Fruit fly (Drosophila melanogaster) whole organism, prepupa: ENCODE data around the gene cbt.

Experiments used
- Blimp-1 ChIP-seq: fragments of 200-800 bp; sonication (Bioruptor generic); optimal IDR thresholded peaks from 3 replicates; lab custom pipeline; 2017; ENCODE audit warnings: missing biosample characterization, missing genetic modification characterization, mild to moderate bottlenecking, moderate library complexity, missing genetic modification reagents
- CG10631 ChIP-seq: fragments of 200-800 bp; sonication (Bioruptor generic); optimal IDR thresholded peaks from 2 replicates; lab custom pipeline; 2016; ENCODE audit warnings: missing biosample characterization, missing genetic modification characterization
- CG10669 ChIP-seq: fragments of 200-800 bp; sonication (Bioruptor generic); optimal IDR thresholded peaks from 3 replicates; lab custom pipeline; 2018; ENCODE audit warnings: missing biosample characterization, mild to moderate bottlenecking, missing genetic modification characterization, moderate library complexity
- CG11294 ChIP-seq: fragments of 200-800 bp; sonication (Bioruptor generic); IDR thresholded peaks from 2 replicates; pipeline ENCODE4 v1.3.6; 2022; ENCODE audit warnings: missing biosample characterization, missing genetic modification characterization
- CG11762 ChIP-seq: fragments of 200-800 bp; sonication (Bioruptor generic); optimal IDR thresholded peaks from 3 replicates; lab custom pipeline; 2016; ENCODE audit warnings: missing biosample characterization, missing genetic modification characterization; ENCODE audit not compliant: insufficient read depth
- CG11902 ChIP-seq: fragments of 200-800 bp; sonication (Bioruptor generic); optimal IDR thresholded peaks from 3 replicates; lab custom pipeline; 2016; ENCODE audit warnings: missing biosample characterization, missing genetic modification characterization
- CG15336 ChIP-seq: fragments of 200-800 bp; sonication (Bioruptor generic); IDR thresholded peaks from 2 replicates; pipeline ENCODE4 v1.3.6; 2022; ENCODE audit warnings: missing biosample characterization, missing genetic modification characterization
- CG1621 ChIP-seq: fragments of 200-800 bp; sonication (Bioruptor generic); optimal IDR thresholded peaks from 3 replicates; lab custom pipeline; 2018; ENCODE audit warnings: missing biosample characterization, mild to moderate bottlenecking, missing genetic modification characterization
- CG16779 ChIP-seq: fragments of 200-800 bp; sonication (Bioruptor generic); optimal IDR thresholded peaks from 3 replicates; lab custom pipeline; 2017; ENCODE audit warnings: missing biosample characterization, mild to moderate bottlenecking, missing genetic modification characterization
- CG3032 ChIP-seq: fragments of 200-800 bp; optimal IDR thresholded peaks from 2 replicates; lab custom pipeline; 2019; ENCODE audit warnings: missing biosample characterization, mild to moderate bottlenecking, missing genetic modification characterization, moderate library complexity
- CG31627 ChIP-seq: fragments of 200-800 bp; sonication (Bioruptor generic); optimal IDR thresholded peaks from 3 replicates; lab custom pipeline; 2016; ENCODE audit warnings: missing biosample characterization, missing genetic modification characterization
- CG32006 ChIP-seq: fragments of 200-800 bp; sonication (Bioruptor generic); optimal IDR thresholded peaks from 3 replicates; lab custom pipeline; 2017; ENCODE audit warnings: missing biosample characterization, mild to moderate bottlenecking, missing genetic modification characterization
- CG34406 ChIP-seq: fragments of 200-800 bp; sonication (Bioruptor generic); optimal IDR thresholded peaks from 3 replicates; lab custom pipeline; 2016; ENCODE audit warnings: missing biosample characterization, missing genetic modification characterization
- CG3919 ChIP-seq: fragments of 200-800 bp; sonication (Bioruptor generic); optimal IDR thresholded peaks from 3 replicates; lab custom pipeline; 2016; ENCODE audit warnings: missing biosample characterization, missing genetic modification characterization
- CG4318 ChIP-seq: fragments of 200-800 bp; sonication (Bioruptor generic); optimal IDR thresholded peaks from 3 replicates; lab custom pipeline; 2017; ENCODE audit warnings: missing biosample characterization, mild to moderate bottlenecking, missing genetic modification characterization
- CG6163 ChIP-seq: fragments of 200-800 bp; sonication (Bioruptor generic); IDR thresholded peaks from 3 replicates; pipeline ENCODE4 v1.3.6; 2022; ENCODE audit warnings: missing biosample characterization, missing genetic modification characterization
- CG6276 ChIP-seq: fragments of 200-800 bp; sonication (Bioruptor generic); optimal IDR thresholded peaks from 2 replicates; lab custom pipeline; 2017; ENCODE audit warnings: missing biosample characterization, mild to moderate bottlenecking, missing genetic modification characterization
- CG6792 ChIP-seq: fragments of 200-800 bp; sonication (Bioruptor generic); optimal IDR thresholded peaks from 3 replicates; lab custom pipeline; 2016; ENCODE audit warnings: missing biosample characterization, missing genetic modification characterization
- CG6808 ChIP-seq: fragments of 200-800 bp; sonication (Bioruptor generic); optimal IDR thresholded peaks from 3 replicates; lab custom pipeline; 2017; ENCODE audit warnings: missing biosample characterization, missing genetic modification characterization, mild to moderate bottlenecking, moderate library complexity, missing genetic modification reagents
- CG6854 ChIP-seq: fragments of 200-800 bp; sonication (Bioruptor generic); optimal IDR thresholded peaks from 2 replicates; lab custom pipeline; 2017; ENCODE audit warnings: missing biosample characterization, mild to moderate bottlenecking, missing genetic modification characterization
- CG7368 ChIP-seq: fragments of 200-800 bp; sonication (Bioruptor generic); optimal IDR thresholded peaks from 3 replicates; lab custom pipeline; 2016; ENCODE audit warnings: missing biosample characterization, missing genetic modification characterization
- CG8119 ChIP-seq: fragments of 200-800 bp; sonication (Bioruptor generic); IDR thresholded peaks from 3 replicates; pipeline ENCODE4 v1.3.6; 2022; ENCODE audit warnings: missing biosample characterization, missing genetic modification characterization
- CG8319 ChIP-seq: fragments of 200-800 bp; sonication (Bioruptor generic); optimal IDR thresholded peaks from 3 replicates; lab custom pipeline; 2016; ENCODE audit warnings: missing biosample characterization, missing genetic modification characterization
- CG9139 ChIP-seq: fragments of 200-800 bp; sonication (Bioruptor generic); optimal IDR thresholded peaks from 3 replicates; lab custom pipeline; 2017; ENCODE audit warnings: missing biosample characterization, mild to moderate bottlenecking, missing genetic modification characterization
- Eip75B ChIP-seq: fragments of 200-800 bp; sonication (Bioruptor generic); optimal IDR thresholded peaks from 3 replicates; lab custom pipeline; 2016; ENCODE audit warnings: missing biosample characterization, missing genetic modification characterization
- Eip78C ChIP-seq: fragments of 200-800 bp; sonication (Bioruptor generic); peaks from one replicate; lab custom pipeline; 2016; ENCODE audit warnings: missing biosample characterization, missing genetic modification characterization
- Ets21C ChIP-seq: fragments of 200-800 bp; sonication (Bioruptor generic); optimal IDR thresholded peaks from 3 replicates; lab custom pipeline; 2016; ENCODE audit warnings: missing biosample characterization, missing genetic modification characterization
- Ets96B ChIP-seq: fragments of 200-800 bp; optimal IDR thresholded peaks from 2 replicates; lab custom pipeline; 2019; ENCODE audit warnings: missing biosample characterization, mild to moderate bottlenecking, missing genetic modification characterization, moderate library complexity
- Hr39 ChIP-seq: fragments of 200-800 bp; sonication (Bioruptor generic); optimal IDR thresholded peaks from 2 replicates; lab custom pipeline; 2016; ENCODE audit warnings: missing biosample characterization, missing genetic modification characterization
- Hr4 ChIP-seq: fragments of 200-800 bp; sonication (Bioruptor generic); optimal IDR thresholded peaks from 3 replicates; lab custom pipeline; 2016; ENCODE audit warnings: missing biosample characterization, missing genetic modification characterization
- Lpt ChIP-seq: fragments of 200-800 bp; sonication (Bioruptor generic); optimal IDR thresholded peaks from 3 replicates; lab custom pipeline; 2016; ENCODE audit warnings: missing biosample characterization, missing genetic modification characterization
- Met ChIP-seq: fragments of 200-800 bp; sonication (Bioruptor generic); optimal IDR thresholded peaks from 3 replicates; lab custom pipeline; 2016; ENCODE audit warnings: missing biosample characterization, missing genetic modification characterization
- OdsH ChIP-seq: fragments of 200-800 bp; sonication (Bioruptor generic); optimal IDR thresholded peaks from 3 replicates; lab custom pipeline; 2016; ENCODE audit warnings: missing biosample characterization, missing genetic modification characterization
- Smox ChIP-seq: fragments of 200-800 bp; sonication (Bioruptor generic); optimal IDR thresholded peaks from 3 replicates; lab custom pipeline; 2016; ENCODE audit warnings: missing biosample characterization, missing genetic modification characterization
- Sox14 ChIP-seq: fragments of 200-800 bp; sonication (Bioruptor generic); optimal IDR thresholded peaks from 3 replicates; lab custom pipeline; 2016; ENCODE audit warnings: missing biosample characterization, missing genetic modification characterization
- Sox15 ChIP-seq: fragments of 200-800 bp; sonication (Bioruptor generic); optimal IDR thresholded peaks from 3 replicates; lab custom pipeline; 2016; ENCODE audit warnings: missing biosample characterization, missing genetic modification characterization
- achi ChIP-seq: fragments of 200-800 bp; sonication (Bioruptor generic); optimal IDR thresholded peaks from 3 replicates; lab custom pipeline; 2016; ENCODE audit warnings: missing biosample characterization, missing genetic modification characterization
- acj6 ChIP-seq: fragments of 200-800 bp; sonication (Bioruptor generic); optimal IDR thresholded peaks from 3 replicates; lab custom pipeline; 2016; ENCODE audit warnings: missing biosample characterization, missing genetic modification characterization
- dac ChIP-seq: fragments of 200-800 bp; sonication (Bioruptor generic); optimal IDR thresholded peaks from 2 replicates; lab custom pipeline; 2017; ENCODE audit warnings: missing biosample characterization, mild to moderate bottlenecking, missing genetic modification characterization
- eg ChIP-seq: fragments of 200-800 bp; sonication (Bioruptor generic); IDR thresholded peaks from 3 replicates; pipeline ENCODE4 v1.3.6; 2022; ENCODE audit warnings: missing biosample characterization, missing genetic modification characterization
- fd59A ChIP-seq: fragments of 200-800 bp; sonication (Bioruptor generic); optimal IDR thresholded peaks from 2 replicates; lab custom pipeline; 2017; ENCODE audit warnings: missing biosample characterization, mild to moderate bottlenecking, missing genetic modification characterization, missing genetic modification reagents
- fd85E ChIP-seq: fragments of 200-800 bp; sonication (Bioruptor generic); optimal IDR thresholded peaks from 3 replicates; lab custom pipeline; 2016; ENCODE audit warnings: missing biosample characterization, missing genetic modification characterization
- fkh ChIP-seq: fragments of 200-800 bp; sonication (Bioruptor generic); optimal IDR thresholded peaks from 3 replicates; lab custom pipeline; 2017; ENCODE audit warnings: missing biosample characterization, mild to moderate bottlenecking, missing genetic modification characterization, moderate library complexity
- lz ChIP-seq: fragments of 200-800 bp; sonication (Bioruptor generic); optimal IDR thresholded peaks from 3 replicates; lab custom pipeline; 2016; ENCODE audit warnings: missing biosample characterization, missing genetic modification characterization
- net ChIP-seq: fragments of 200-800 bp; sonication (Bioruptor generic); optimal IDR thresholded peaks from 3 replicates; lab custom pipeline; 2016; ENCODE audit warnings: missing biosample characterization, missing genetic modification characterization
- pdm3 ChIP-seq: fragments of 200-800 bp; sonication (Bioruptor generic); optimal IDR thresholded peaks from 3 replicates; lab custom pipeline; 2016; ENCODE audit warnings: missing biosample characterization, missing genetic modification characterization
- salr ChIP-seq, 2 experiments: fragments of 200-800 bp; sonication (Bioruptor generic); optimal IDR thresholded peaks; 3 replicates each; lab custom pipeline; 2016 to 2018; ENCODE audit warnings: missing biosample characterization in 2 of 2, missing genetic modification characterization in 2 of 2, mild to moderate bottlenecking in 1 of 2
- spab ChIP-seq: fragments of 200-800 bp; sonication (Bioruptor generic); optimal IDR thresholded peaks from 2 replicates; lab custom pipeline; 2017; ENCODE audit warnings: missing biosample characterization, mild to moderate bottlenecking, missing genetic modification characterization, missing genetic modification reagents
- ss ChIP-seq, 2 experiments: fragments of 200-800 bp; sonication (Bioruptor generic); optimal IDR thresholded peaks; 2 replicates in 1 of 2; 3 replicates in 1 of 2; lab custom pipeline; 2017 to 2018; ENCODE audit warnings: mild to moderate bottlenecking in 2 of 2, missing biosample characterization in 2 of 2, missing genetic modification characterization in 2 of 2, moderate library complexity in 1 of 2
- topi ChIP-seq: fragments of 200-800 bp; sonication (Bioruptor generic); optimal IDR thresholded peaks from 3 replicates; lab custom pipeline; 2016; ENCODE audit warnings: missing biosample characterization, missing genetic modification characterization
- vri ChIP-seq: fragments of 200-800 bp; sonication (Bioruptor generic); optimal IDR thresholded peaks from 3 replicates; lab custom pipeline; 2016; ENCODE audit warnings: missing biosample characterization, mild to moderate bottlenecking, missing genetic modification characterization

Gene cbt

DNA sequence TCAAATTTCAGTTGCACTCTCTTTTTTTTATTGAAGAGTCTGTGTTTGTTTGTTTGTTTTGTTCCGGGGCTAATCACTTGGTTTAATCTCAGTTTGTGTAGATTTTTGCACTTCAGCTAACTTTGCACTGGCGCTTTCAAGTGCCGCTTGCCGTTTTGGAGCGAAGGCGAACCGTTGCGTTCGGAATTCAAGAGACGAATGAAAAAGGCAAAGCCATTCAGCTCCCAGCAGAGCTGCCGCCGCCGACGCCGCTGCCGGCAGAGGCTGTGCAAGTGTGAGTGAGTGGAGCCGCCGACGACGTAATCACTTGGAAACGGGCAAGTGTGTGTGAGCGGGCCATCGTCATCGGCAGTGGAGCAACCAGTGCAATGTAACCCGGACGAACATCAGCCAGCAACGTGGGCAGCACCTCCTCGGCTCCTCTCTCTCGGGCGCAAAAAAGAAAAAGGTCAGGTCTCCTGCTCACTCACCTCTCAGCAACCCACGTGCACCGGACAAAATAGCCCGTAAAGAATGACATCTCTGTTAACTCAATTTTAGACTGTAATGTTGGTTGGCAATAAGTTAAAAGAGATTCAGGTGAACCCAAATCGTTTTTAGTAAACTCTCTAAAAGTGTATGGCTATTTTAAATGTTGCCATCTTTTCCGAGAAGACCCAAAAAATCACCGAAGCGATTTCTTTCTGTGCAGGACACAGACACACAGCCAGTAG lies at the start of gene cbt:
Gene cbt (minus strand): TSS at position 206 of the 713 bp plus-strand sequence.
- peak; percentile 99 for TF ChIP-seq pdm3
- TF ChIP-seq CG6854 (GFP tag; lab: Kevin White, UChicago), result peak; percentile 84
- no peak for TF ChIP-seq CG6163 (GFP tag; lab: Robert Waterston, UW)
- TF ChIP-seq Eip75B (GFP tag; lab: Kevin White, UChicago), result peak; percentile 99
- peak; percentile 98 for TF ChIP-seq net
- TF ChIP-seq CG6276 (GFP tag; lab: Kevin White, UChicago), result peak; percentile 97
- TF ChIP-seq Lpt (GFP tag; lab: Kevin White, UChicago), result peak; percentile 99
- TF ChIP-seq fkh (GFP tag; lab: Kevin White, UChicago), result peak; percentile 50
- peak; percentile 98 for TF ChIP-seq Hr39 (GFP tag; lab: Kevin White, UChicago)
- no peak for TF ChIP-seq CG11294
- TF ChIP-seq CG10631, result peak; percentile 99
- TF ChIP-seq CG6808 (GFP tag; lab: Kevin White, UChicago), result peak; percentile 96
- TF ChIP-seq vri, result peak; percentile 96
- peak; percentile 99 for TF ChIP-seq Hr4 (GFP tag; lab: Kevin White, UChicago)
- peak; percentile 98 for TF ChIP-seq Ets96B
- peak; percentile 97 for TF ChIP-seq dac (GFP tag; lab: Kevin White, UChicago)
- peak; percentile 97 for TF ChIP-seq CG11762 (GFP tag; lab: Kevin White, UChicago)
- TF ChIP-seq acj6 (GFP tag; lab: Kevin White, UChicago), result peak; percentile 99
- TF ChIP-seq lz (GFP tag; lab: Kevin White, UChicago), result peak; percentile 98
- TF ChIP-seq CG3032 (tag; lab: Kevin White, UChicago), result peak; percentile 98
- TF ChIP-seq CG4318 (GFP tag; lab: Kevin White, UChicago), result peak; percentile 98
- TF ChIP-seq Sox14 (GFP tag; lab: Kevin White, UChicago), result peak; percentile 99
- TF ChIP-seq Smox (GFP tag; lab: Kevin White, UChicago), result peak; percentile 97
- peak; percentile 99 for TF ChIP-seq CG7368 (GFP tag; lab: Kevin White, UChicago)
- peak; percentile 98 for TF ChIP-seq fd59A
- TF ChIP-seq topi (GFP tag; lab: Kevin White, UChicago), result peak; percentile 97
- peak; percentile 98 for TF ChIP-seq CG16779
- TF ChIP-seq CG1621 (tag; lab: Kevin White, UChicago), result peak; percentile 98
- TF ChIP-seq achi, result peak; percentile 98
- peak; percentile 89 for TF ChIP-seq CG9139
- TF ChIP-seq OdsH (GFP tag; lab: Kevin White, UChicago), result peak; percentile 99
- TF ChIP-seq Eip78C (GFP tag; lab: Kevin White, UChicago), result peak; percentile 100
- TF ChIP-seq Blimp-1 (GFP tag; lab: Kevin White, UChicago), result peak; percentile 84
- peak; percentile 98 for TF ChIP-seq CG31627 (GFP tag; lab: Kevin White, UChicago)
- peak; percentile 99 for TF ChIP-seq CG3919
- TF ChIP-seq CG10669 (GFP tag; lab: Kevin White, UChicago), result peak; percentile 98
- peak; percentile 97 for TF ChIP-seq CG11902 (GFP tag; lab: Kevin White, UChicago)
- peak; percentile 99 for TF ChIP-seq CG32006
- TF ChIP-seq CG8119 (GFP tag; lab: Robert Waterston, UW), result no peak
- peak; percentile 95 for TF ChIP-seq CG8319 (GFP tag; lab: Kevin White, UChicago)
- TF ChIP-seq CG34406 (GFP tag; lab: Kevin White, UChicago), result peak; percentile 98
- peak; percentile 96 for TF ChIP-seq ss (GFP tag; optimal IDR thresholded peaks at IDR 0.05; lab: Kevin White, UChicago)
- peak; percentile 99 for TF ChIP-seq CG6792 (GFP tag; lab: Kevin White, UChicago)
- TF ChIP-seq Met (GFP tag; lab: Kevin White, UChicago), result peak; percentile 97
- peak; percentile 97 for TF ChIP-seq Sox15 (GFP tag; lab: Kevin White, UChicago)
- peak; percentile 97 for TF ChIP-seq spab
- TF ChIP-seq eg (GFP tag; lab: Robert Waterston, UW), result no peak
- TF ChIP-seq fd85E (GFP tag; lab: Kevin White, UChicago), result peak; percentile 89
- TF ChIP-seq salr (GFP tag; optimal IDR thresholded peaks at IDR 0.05; lab: Kevin White, UChicago), result peak; percentile 97 to 98
- TF ChIP-seq CG15336 (GFP tag; lab: Robert Waterston, UW), result no peak
- peak; percentile 96 for TF ChIP-seq Ets21C (GFP tag; lab: Kevin White, UChicago)
